Fruit fly (Drosophila melanogaster): ENCODE results near the gene CrebA.
A peak's percentile ranks its signal among the peaks of the same experiment; 100 is the strongest.

CrebA gene

dm6 chr3L:15597945-15598344, 62.8 kb downstream of the CrebA start (continued):
- no peak for TF ChIP-seq Usf (GFP tag; optimal IDR thresholded peaks at IDR 0.05)
- TF ChIP-seq dati (GFP tag; IDR thresholded peaks at IDR 0.05): no peak
- no peak for TF ChIP-seq CG17568 (GFP tag; optimal IDR thresholded peaks at IDR 0.05)
- TF ChIP-seq lov (optimal IDR thresholded peaks at IDR 0.05): no peak
- TF ChIP-seq lov (GFP tag; IDR thresholded peaks at IDR 0.05): no peak
- no peak for TF ChIP-seq CG3838 (GFP tag; optimal IDR thresholded peaks at IDR 0.05)
- TF ChIP-seq cwo (GFP tag; optimal IDR thresholded peaks at IDR 0.05): peak; percentile 45
- no peak for TF ChIP-seq da (GFP tag; optimal IDR thresholded peaks at IDR 0.05)
- TF ChIP-seq Mrtf (GFP tag; IDR thresholded peaks at IDR 0.05): no peak
- TF ChIP-seq repo (GFP tag; optimal IDR thresholded peaks at IDR 0.05): no peak
- TF ChIP-seq Dek (tag; optimal IDR thresholded peaks at IDR 0.05): no peak
- no peak for TF ChIP-seq kni (GFP tag; optimal IDR thresholded peaks at IDR 0.05)
- TF ChIP-seq Asciz (GFP tag; optimal IDR thresholded peaks at IDR 0.05): peak; percentile 20
- no peak for TF ChIP-seq dmrt11E (tag; optimal IDR thresholded peaks at IDR 0.05)
- no peak for TF ChIP-seq CG6272 (GFP tag; IDR thresholded peaks at IDR 0.05)
- no peak for TF ChIP-seq Sry-β (GFP tag; optimal IDR thresholded peaks at IDR 0.05)
- no peak for TF ChIP-seq her (GFP tag; optimal IDR thresholded peaks at IDR 0.05)
- TF ChIP-seq CG18011 (GFP tag; optimal IDR thresholded peaks at IDR 0.05): no peak
- TF ChIP-seq Drgx (GFP tag; IDR thresholded peaks at IDR 0.05): no peak
- no peak for TF ChIP-seq CG11093 (GFP tag; IDR thresholded peaks at IDR 0.05)
- TF ChIP-seq run (tag; optimal IDR thresholded peaks at IDR 0.05): peak; percentile 46
- no peak for TF ChIP-seq jigr1 (GFP tag; IDR thresholded peaks at IDR 0.05)
- no peak for TF ChIP-seq gsb (GFP tag; IDR thresholded peaks at IDR 0.05)
- no peak for TF ChIP-seq fu2 (GFP tag; optimal IDR thresholded peaks at IDR 0.05)
- peak; percentile 39 for TF ChIP-seq oc (tag; optimal IDR thresholded peaks at IDR 0.05)
- no peak for TF ChIP-seq CG2678 (tag; optimal IDR thresholded peaks at IDR 0.05)
- no peak for TF ChIP-seq D (optimal IDR thresholded peaks at IDR 0.05)
- no peak for TF ChIP-seq D (GFP tag; optimal IDR thresholded peaks at IDR 0.05)
- no peak for TF ChIP-seq hth (optimal IDR thresholded peaks at IDR 0.05)
- no peak for TF ChIP-seq CG10431 (GFP tag; optimal IDR thresholded peaks at IDR 0.05)
- TF ChIP-seq GATAe (GFP tag; conservative IDR thresholded peaks at IDR 0.05): no peak
- TF ChIP-seq CG8478 (optimal IDR thresholded peaks at IDR 0.05): no peak
- TF ChIP-seq CG17361 (GFP tag; IDR thresholded peaks at IDR 0.05): no peak
- TF ChIP-seq HmgZ (tag; optimal IDR thresholded peaks at IDR 0.05): peak; percentile 24
- TF ChIP-seq pb (GFP tag; optimal IDR thresholded peaks at IDR 0.05): no peak
- no peak for TF ChIP-seq ems (GFP tag; optimal IDR thresholded peaks at IDR 0.05)
- TF ChIP-seq CG4282 (GFP tag; optimal IDR thresholded peaks at IDR 0.05): no peak
- no peak for TF ChIP-seq H15 (GFP tag; IDR thresholded peaks at IDR 0.05)
- no peak for TF ChIP-seq HHEX (GFP tag; optimal IDR thresholded peaks at IDR 0.05)
- TF ChIP-seq pum (GFP tag; optimal IDR thresholded peaks at IDR 0.05): no peak
- no peak for TF ChIP-seq Scr (GFP tag; IDR thresholded peaks at IDR 0.05; ENCODE audit: partially characterized antibody)
- TF ChIP-seq CG10654 (GFP tag; optimal IDR thresholded peaks at IDR 0.05): no peak
- TF ChIP-seq NC2α (GFP tag; optimal IDR thresholded peaks at IDR 0.05): no peak
- TF ChIP-seq B-H2 (GFP tag; optimal IDR thresholded peaks at IDR 0.05): no peak
- TF ChIP-seq grau (tag; optimal IDR thresholded peaks at IDR 0.05): no peak
- TF ChIP-seq wdn (GFP tag; IDR thresholded peaks at IDR 0.05): no peak
- TF ChIP-seq kay (GFP tag; optimal IDR thresholded peaks at IDR 0.05): no peak
- TF ChIP-seq pfk (GFP tag; optimal IDR thresholded peaks at IDR 0.05): no peak
- TF ChIP-seq Awh (GFP tag; IDR thresholded peaks at IDR 0.05): 0 out of 2 replicates have a peak, but pooled peaks have one; percentile 20
- no peak for TF ChIP-seq Lhr (GFP tag; optimal IDR thresholded peaks at IDR 0.05)
- TF ChIP-seq CG3407 (GFP tag; optimal IDR thresholded peaks at IDR 0.05): no peak
- TF ChIP-seq sqz (GFP tag; optimal IDR thresholded peaks at IDR 0.05): no peak
- no peak for TF ChIP-seq CG3995 (GFP tag; optimal IDR thresholded peaks at IDR 0.05)
- TF ChIP-seq CG14441 (GFP tag; IDR thresholded peaks at IDR 0.05): no peak

All from whole organism, embryonic.